Worm (Caenorhabditis elegans): ENCODE results near the gene zfp-2.

The zfp-2 gene

DNA sequence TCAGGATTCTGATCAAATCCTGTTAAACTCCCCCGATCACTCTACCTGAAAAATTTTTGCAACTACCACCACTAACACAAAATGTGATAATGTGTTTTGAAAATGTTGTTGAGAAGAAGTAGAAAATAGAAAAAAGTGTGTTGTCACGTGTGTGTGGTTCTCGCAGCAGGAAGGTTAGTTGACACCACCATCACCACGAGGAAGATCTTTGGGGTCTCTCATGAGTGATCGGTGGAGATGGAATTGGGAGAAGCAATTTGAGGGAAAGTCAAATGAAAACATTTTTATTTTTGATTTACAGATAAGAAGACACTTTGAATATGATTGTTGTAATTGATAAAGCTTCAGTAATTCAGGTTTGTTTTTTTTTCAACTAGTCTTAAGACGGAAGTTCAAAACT lies 44.2 kb downstream of the zfp-2 start (continued):
- TF ChIP-seq lin-15B (tag; optimal IDR thresholded peaks at IDR 0.05): no peak
- peak; percentile 24 for TF ChIP-seq pax-3 (tag; optimal IDR thresholded peaks at IDR 0.05)
- no peak for TF ChIP-seq fkh-8 (tag; optimal IDR thresholded peaks at IDR 0.05)
- TF ChIP-seq egl-13 (tag; optimal IDR thresholded peaks at IDR 0.05): no peak
- no peak for TF ChIP-seq unc-62 (GFP tag; optimal IDR thresholded peaks at IDR 0.05)
- no peak for TF ChIP-seq ceh-90 (tag; optimal IDR thresholded peaks at IDR 0.05)
- TF ChIP-seq lin-35 (GFP tag; optimal IDR thresholded peaks at IDR 0.05): peak; percentile 34 to 65
- no peak for TF ChIP-seq fkh-4 (tag; optimal IDR thresholded peaks at IDR 0.05; ENCODE audit: borderline replicate concordance)
- no peak for TF ChIP-seq sptf-1 (tag; optimal IDR thresholded peaks at IDR 0.05)
- TF ChIP-seq fos-1 (tag; optimal IDR thresholded peaks at IDR 0.05): no peak
- peak; percentile 91 for TF ChIP-seq nhr-85 (tag)
- no peak for TF ChIP-seq ces-1 (GFP tag; optimal IDR thresholded peaks at IDR 0.05)
- no peak for TF ChIP-seq nhr-12 (tag; optimal IDR thresholded peaks at IDR 0.05)
- TF ChIP-seq Y116A8C.19 (tag; optimal IDR thresholded peaks at IDR 0.05; ENCODE audit: borderline replicate concordance): no peak
- TF ChIP-seq efl-3 (GFP tag; optimal IDR thresholded peaks at IDR 0.05): no peak
- no peak for TF ChIP-seq snpc-4 (tag; optimal IDR thresholded peaks at IDR 0.05)
- no peak for TF ChIP-seq ceh-82 (tag; optimal IDR thresholded peaks at IDR 0.05)
- TF ChIP-seq lir-3 (tag; optimal IDR thresholded peaks at IDR 0.05; ENCODE audit: poor library complexity): peak; percentile 57
- peak; percentile 6 for TF ChIP-seq swsn-7 (tag; optimal IDR thresholded peaks at IDR 0.05)
- peak; percentile 53 for TF ChIP-seq C16A3.4 (tag; optimal IDR thresholded peaks at IDR 0.05)
- no peak for TF ChIP-seq hlh-4 (tag; optimal IDR thresholded peaks at IDR 0.05)
- no peak for TF ChIP-seq ceh-88 (GFP tag; IDR thresholded peaks at IDR 0.05)
- TF ChIP-seq nhr-47 (tag; optimal IDR thresholded peaks at IDR 0.05): peak; percentile 11
- TF ChIP-seq aha-1 (tag; optimal IDR thresholded peaks at IDR 0.05): no peak
- TF ChIP-seq vab-15 (tag; optimal IDR thresholded peaks at IDR 0.05): peak; percentile 72
- no peak for TF ChIP-seq pqm-1 (tag; optimal IDR thresholded peaks at IDR 0.05)
- TF ChIP-seq unc-30 (tag; optimal IDR thresholded peaks at IDR 0.05): no peak
- peak; percentile 83 for TF ChIP-seq lin-14 (GFP tag; optimal IDR thresholded peaks at IDR 0.05)
- TF ChIP-seq C34B4.2 (tag; optimal IDR thresholded peaks at IDR 0.05): no peak
- no peak for TF ChIP-seq irx-1 (tag; optimal IDR thresholded peaks at IDR 0.05)
- peak in 1 of 2 experiments; percentile 92 for TF ChIP-seq mdl-1 (tag; optimal IDR thresholded peaks at IDR 0.05)

DNA sequence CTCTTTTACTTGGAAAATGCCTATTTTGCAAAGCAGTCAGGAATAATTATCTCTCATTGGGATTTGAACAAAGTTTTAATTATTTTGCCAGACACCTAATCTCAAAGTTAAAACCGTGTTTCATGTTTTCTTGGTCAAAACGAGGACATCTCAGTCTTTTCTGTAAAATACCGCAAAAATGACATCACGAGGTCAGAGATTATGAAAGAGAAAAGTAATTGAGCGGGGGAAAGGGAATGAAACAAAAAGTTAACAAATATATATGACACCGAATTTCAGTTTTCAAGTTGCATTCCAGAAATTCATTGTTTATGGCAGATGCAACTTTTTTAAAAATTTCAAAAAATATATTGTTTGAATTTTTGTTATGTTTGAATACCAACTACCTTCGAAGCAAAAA lies 45.1 kb downstream of the zfp-2 start:
- TF ChIP-seq unc-62 (GFP tag; optimal IDR thresholded peaks at IDR 0.05) (no peak), pag-3 (tag; optimal IDR thresholded peaks at IDR 0.05; ENCODE audit: borderline replicate concordance, insufficient read depth) (no peak), ets-5 (GFP tag; IDR thresholded peaks at IDR 0.05) (no peak), Y116A8C.19 (tag; optimal IDR thresholded peaks at IDR 0.05; ENCODE audit: borderline replicate concordance) (no peak), lin-14 (GFP tag; optimal IDR thresholded peaks at IDR 0.05) (peak; percentile 5), ceh-63 (GFP tag; optimal IDR thresholded peaks at IDR 0.05) (no peak), nhr-11 (tag; optimal IDR thresholded peaks at IDR 0.05) (no peak), vab-15 (tag; optimal IDR thresholded peaks at IDR 0.05) (no peak), zag-1 (tag; optimal IDR thresholded peaks at IDR 0.05) (no peak), sup-37 (GFP tag; optimal IDR thresholded peaks at IDR 0.05) (no peak), nhr-71 (tag; optimal IDR thresholded peaks at IDR 0.05) (peak; percentile 45), pax-3 (tag; optimal IDR thresholded peaks at IDR 0.05) (no peak), ceh-88 (GFP tag; IDR thresholded peaks at IDR 0.05) (no peak), egl-27 (tag; optimal IDR thresholded peaks at IDR 0.05) (no peak), C16A3.4 (tag; optimal IDR thresholded peaks at IDR 0.05) (no peak), ces-1 (GFP tag; optimal IDR thresholded peaks at IDR 0.05) (no peak), tbx-2 (tag; optimal IDR thresholded peaks at IDR 0.05) (no peak), sptf-1 (tag; optimal IDR thresholded peaks at IDR 0.05) (no peak), efl-3 (GFP tag; optimal IDR thresholded peaks at IDR 0.05) (no peak), lir-3 (tag; optimal IDR thresholded peaks at IDR 0.05; ENCODE audit: poor library complexity) (no peak), hpl-2 (GFP tag; optimal IDR thresholded peaks at IDR 0.05) (no peak), nhr-20 (tag; optimal IDR thresholded peaks at IDR 0.05) (peak; percentile 55), zip-4 (GFP tag; optimal IDR thresholded peaks at IDR 0.05) (no peak), nhr-77 (tag; optimal IDR thresholded peaks at IDR 0.05) (no peak), mef-2 (tag; optimal IDR thresholded peaks at IDR 0.05) (no peak), aha-1 (tag; optimal IDR thresholded peaks at IDR 0.05) (no peak), efl-1 (optimal IDR thresholded peaks at IDR 0.05) (no peak), efl-1 (GFP tag; optimal IDR thresholded peaks at IDR 0.05 in 1 of 2) (peak in 1 of 2 experiments; percentile 50), tlp-1 (tag; optimal IDR thresholded peaks at IDR 0.05) (no peak), fkh-4 (tag; optimal IDR thresholded peaks at IDR 0.05; ENCODE audit: borderline replicate concordance) (no peak), isw-1 (GFP tag; IDR thresholded peaks at IDR 0.05) (no peak), nhr-85 (tag) (peak; percentile 70), snu-23 (GFP tag; optimal IDR thresholded peaks at IDR 0.05) (peak; percentile 25), lin-39 (tag; optimal IDR thresholded peaks at IDR 0.05) (no peak), lin-15B (tag; optimal IDR thresholded peaks at IDR 0.05) (no peak)

Data from whole organism, L1 larva.